Fruit fly (Drosophila melanogaster): ENCODE results near the gene CG5078.

Gene CG5078

dm6 chr3L:20470991-20471498, 34.8 kb upstream of the CG5078 start (continued):
- 0 out of 2 replicates have a peak, but pooled peaks have one; percentile 9 for TF ChIP-seq Scr (GFP tag; IDR thresholded peaks at IDR 0.05; ENCODE audit: partially characterized antibody)
- TF ChIP-seq CG14965 (GFP tag; optimal IDR thresholded peaks at IDR 0.05; ENCODE audit: borderline replicate concordance) = no peak
- TF ChIP-seq CG10209 (GFP tag; optimal IDR thresholded peaks at IDR 0.05) = peak; percentile 24
- no peak for TF ChIP-seq nerfin-1 (tag; optimal IDR thresholded peaks at IDR 0.05)
- TF ChIP-seq lab (GFP tag; optimal IDR thresholded peaks at IDR 0.05) = peak; percentile 76
- TF ChIP-seq CG32772 (GFP tag; IDR thresholded peaks at IDR 0.05) = 0 out of 2 replicates have a peak, but pooled peaks have one; percentile 15
- no peak for TF ChIP-seq HLH54F (GFP tag; optimal IDR thresholded peaks at IDR 0.05)
- TF ChIP-seq Hand (GFP tag; optimal IDR thresholded peaks at IDR 0.05) = peak; percentile 9
- no peak for TF ChIP-seq CG16815 (GFP tag; optimal IDR thresholded peaks at IDR 0.05)
- peak; percentile 16 for TF ChIP-seq CG2116 (GFP tag; optimal IDR thresholded peaks at IDR 0.05)
- no peak for TF ChIP-seq Dip2 (GFP tag; IDR thresholded peaks at IDR 0.05)
- TF ChIP-seq CG7372 (GFP tag; IDR thresholded peaks at IDR 0.05) = peak; percentile 7; the same call in 1 of the 2 replicates
- no peak for TF ChIP-seq CG7963 (GFP tag; IDR thresholded peaks at IDR 0.05; ENCODE audit: partially characterized antibody)
- no peak for TF ChIP-seq al (GFP tag; IDR thresholded peaks at IDR 0.05)
- TF ChIP-seq Vsx1 (GFP tag; optimal IDR thresholded peaks at IDR 0.05) = peak; percentile 55
- no peak for TF ChIP-seq TFAM (GFP tag; optimal IDR thresholded peaks at IDR 0.05)
- no peak for TF ChIP-seq jumu (GFP tag; optimal IDR thresholded peaks at IDR 0.05)
- TF ChIP-seq jigr1 (GFP tag; IDR thresholded peaks at IDR 0.05) = no peak
- TF ChIP-seq CG10565 (GFP tag; optimal IDR thresholded peaks at IDR 0.05) = no peak
- no peak for TF ChIP-seq CG7928 (GFP tag; optimal IDR thresholded peaks at IDR 0.05)
- TF ChIP-seq rib (GFP tag; IDR thresholded peaks at IDR 0.05) = peak; percentile 23; the same call in 1 of the 2 replicates
- peak; percentile 34 for TF ChIP-seq CG17568 (GFP tag; optimal IDR thresholded peaks at IDR 0.05)
- peak; percentile 37; the same call in 1 of the 2 replicates for TF ChIP-seq CG43689 (GFP tag; IDR thresholded peaks at IDR 0.05)
- TF ChIP-seq CG33213 (GFP tag; optimal IDR thresholded peaks at IDR 0.05) = no peak
- no peak for TF ChIP-seq Trl (optimal IDR thresholded peaks at IDR 0.05)
- TF ChIP-seq Trl (GFP tag; optimal IDR thresholded peaks at IDR 0.05) = no peak
- no peak for TF ChIP-seq otp (GFP tag; IDR thresholded peaks at IDR 0.05)
- peak; percentile 14 for TF ChIP-seq oc (tag; optimal IDR thresholded peaks at IDR 0.05)
- TF ChIP-seq Hey (tag; optimal IDR thresholded peaks at IDR 0.05) = no peak
- TF ChIP-seq pita (GFP tag; optimal IDR thresholded peaks at IDR 0.05) = no peak
- peak; percentile 29 for TF ChIP-seq CG10654 (GFP tag; optimal IDR thresholded peaks at IDR 0.05)
- TF ChIP-seq CG3847 (GFP tag; IDR thresholded peaks at IDR 0.05) = 0 out of 2 replicates have a peak, but pooled peaks have one; percentile 10
- TF ChIP-seq Ada2b (GFP tag; IDR thresholded peaks at IDR 0.05) = peak; percentile 68
- TF ChIP-seq CG34422 (GFP tag; IDR thresholded peaks at IDR 0.05) = peak; percentile 63; the same call in 2 of the 3 replicates
- peak; percentile 51; the same call in 1 of the 2 replicates for TF ChIP-seq ara (GFP tag; IDR thresholded peaks at IDR 0.05)
- peak; percentile 50 for TF ChIP-seq fd96Cb (tag; optimal IDR thresholded peaks at IDR 0.05)
- TF ChIP-seq CG2889 (GFP tag; IDR thresholded peaks at IDR 0.05) = peak; percentile 43; the same call in 1 of the 3 replicates
- no peak for TF ChIP-seq CG6272 (GFP tag; IDR thresholded peaks at IDR 0.05)
- peak; percentile 53; the same call in 1 of the 2 replicates for TF ChIP-seq Xrp1 (GFP tag; IDR thresholded peaks at IDR 0.05)
- TF ChIP-seq gsb (GFP tag; IDR thresholded peaks at IDR 0.05) = no peak
- no peak for TF ChIP-seq CG11398 (GFP tag; optimal IDR thresholded peaks at IDR 0.05)
- no peak for TF ChIP-seq Bgb (GFP tag; IDR thresholded peaks at IDR 0.05; ENCODE audit: partially characterized antibody)
- no peak for TF ChIP-seq CG12744 (GFP tag; optimal IDR thresholded peaks at IDR 0.05)
- TF ChIP-seq CG3726 (GFP tag; IDR thresholded peaks at IDR 0.05) = 0 out of 3 replicates have a peak, but pooled peaks have one; percentile 35
- no peak for TF ChIP-seq CG14667 (GFP tag; IDR thresholded peaks at IDR 0.05)
- TF ChIP-seq CG4854 (GFP tag; optimal IDR thresholded peaks at IDR 0.05) = no peak
- TF ChIP-seq CG31365 (tag; optimal IDR thresholded peaks at IDR 0.05) = peak; percentile 13
- peak; percentile 44; the same call in 1 of the 2 replicates for TF ChIP-seq sisA (GFP tag; IDR thresholded peaks at IDR 0.05)
- TF ChIP-seq pros (GFP tag; optimal IDR thresholded peaks at IDR 0.05) = no peak
- peak; percentile 72 for TF ChIP-seq Drgx (GFP tag; IDR thresholded peaks at IDR 0.05)
- TF ChIP-seq tin (GFP tag; optimal IDR thresholded peaks at IDR 0.05) = peak; percentile 48
